Fruit fly (Drosophila melanogaster) Kc167 (cell line): ENCODE measurements around the gene CG9933.

ENCODE experiments used
- Myc ChIP-seq: fragments of >200 bp; optimal IDR thresholded peaks from 2 replicates; lab custom pipeline; 2017; ENCODE audit warnings: missing external identifiers
- Sin3A ChIP-seq: fragments of >200 bp; optimal IDR thresholded peaks from 2 replicates; lab custom pipeline; 2018; ENCODE audit warnings: missing external identifiers
- h ChIP-seq: fragments of >200 bp; optimal IDR thresholded peaks from 3 replicates; lab custom pipeline; 2018; ENCODE audit warnings: missing external identifiers
- insv ChIP-seq: fragments of >200 bp; optimal IDR thresholded peaks from 3 replicates; lab custom pipeline; 2018; ENCODE audit warnings: missing external identifiers
- psq ChIP-seq: fragments of >200 bp; optimal IDR thresholded peaks from 2 replicates; lab custom pipeline; 2017; ENCODE audit warnings: missing external identifiers
- ttk ChIP-seq: sonication (Bioruptor generic); optimal IDR thresholded peaks from 2 replicates; lab custom pipeline; 2017; ENCODE audit warnings: missing external identifiers

The CG9933 gene

dm6 chr2L:13028923-13029322, 7.8 kb upstream of the CG9933 start:
- no peak for TF ChIP-seq Myc (lab: Kevin White, UChicago)

- no peak for TF ChIP-seq h (lab: Kevin White, UChicago)
- TF ChIP-seq Myc (lab: Kevin White, UChicago), result no peak
- TF ChIP-seq psq (lab: Kevin White, UChicago), result no peak
- TF ChIP-seq ttk (lab: Kevin White, UChicago), result no peak
- no peak for TF ChIP-seq Sin3A (lab: Kevin White, UChicago)
- TF ChIP-seq insv (lab: Kevin White, UChicago), result no peak
Measured at dm6 chr2L:13018992-13019484, 2.1 kb downstream of the CG9933 start, which contains the start of gene Ube4B. Ube4B (minus strand) TSS chr2L:13019434.

dm6 chr2L:13014038-13014790, 6.9 kb downstream of the CG9933 start:
- TF ChIP-seq insv (lab: Kevin White, UChicago), result no peak
- TF ChIP-seq Sin3A (lab: Kevin White, UChicago), result no peak
- no peak for TF ChIP-seq Myc (lab: Kevin White, UChicago)
- TF ChIP-seq psq (lab: Kevin White, UChicago), result no peak
- TF ChIP-seq h (lab: Kevin White, UChicago), result no peak

dm6 chr2L:13005304-13005703, 15.8 kb downstream of the CG9933 start:
- no peak for TF ChIP-seq h (lab: Kevin White, UChicago)

dm6 chr2L:13004059-13004870, 16.8 kb downstream of the CG9933 start, which contains the start of the genes Vha68-1 and mTor:
Vha68-1 (minus strand) TSS chr2L:13004107.
mTor (plus strand) TSS chr2L:13004480.
- TF ChIP-seq ttk (lab: Kevin White, UChicago) (no peak), Myc (lab: Kevin White, UChicago) (no peak), insv (lab: Kevin White, UChicago) (no peak)

dm6 chr2L:13003659-13004058, 17.5 kb downstream of the CG9933 start:
- no peak for TF ChIP-seq Myc (lab: Kevin White, UChicago)
- no peak for TF ChIP-seq psq (lab: Kevin White, UChicago)
- no peak for TF ChIP-seq h (lab: Kevin White, UChicago)
- TF ChIP-seq Sin3A (lab: Kevin White, UChicago), result no peak
- no peak for TF ChIP-seq insv (lab: Kevin White, UChicago)
- no peak for TF ChIP-seq ttk (lab: Kevin White, UChicago)

- TF ChIP-seq insv (lab: Kevin White, UChicago), result no peak
- TF ChIP-seq psq (lab: Kevin White, UChicago), result no peak
- TF ChIP-seq h (lab: Kevin White, UChicago), result no peak
- TF ChIP-seq ttk (lab: Kevin White, UChicago), result no peak
- no peak for TF ChIP-seq Sin3A (lab: Kevin White, UChicago)
- TF ChIP-seq Myc (lab: Kevin White, UChicago), result no peak
Measured at dm6 chr2L:13000393-13001001, 20.6 kb downstream of the CG9933 start, which contains the start of gene Yip1d1. Yip1d1 (minus strand) TSS chr2L:13000635.

dm6 chr2L:12985043-12985442, 36.1 kb downstream of the CG9933 start:
- TF ChIP-seq h (lab: Kevin White, UChicago) (no peak), insv (lab: Kevin White, UChicago) (no peak), ttk (lab: Kevin White, UChicago) (no peak), Sin3A (lab: Kevin White, UChicago) (no peak), psq (lab: Kevin White, UChicago) (no peak), Myc (lab: Kevin White, UChicago) (no peak)

- TF ChIP-seq psq (lab: Kevin White, UChicago) (no peak), Sin3A (lab: Kevin White, UChicago) (no peak), h (lab: Kevin White, UChicago) (no peak), ttk (lab: Kevin White, UChicago) (no peak), Myc (lab: Kevin White, UChicago) (no peak), insv (lab: Kevin White, UChicago) (no peak)
Measured at dm6 chr2L:12982107-12982506, 39.0 kb downstream of the CG9933 start.

- TF ChIP-seq insv (lab: Kevin White, UChicago) (no peak), psq (lab: Kevin White, UChicago) (no peak), Myc (lab: Kevin White, UChicago) (no peak), Sin3A (lab: Kevin White, UChicago) (no peak)
Measured at dm6 chr2L:12978486-12978885, 42.6 kb downstream of the CG9933 start, which contains the start of gene Vha68-3. Vha68-3 (plus strand) TSS chr2L:12978786.

dm6 chr2L:12975367-12975655, 45.8 kb downstream of the CG9933 start:
- TF ChIP-seq ttk (lab: Kevin White, UChicago), result no peak
- no peak for TF ChIP-seq psq (lab: Kevin White, UChicago)
- TF ChIP-seq insv (lab: Kevin White, UChicago), result no peak
- TF ChIP-seq Myc (lab: Kevin White, UChicago), result no peak
- no peak for TF ChIP-seq h (lab: Kevin White, UChicago)
- TF ChIP-seq Sin3A (lab: Kevin White, UChicago), result no peak
